Worm (Caenorhabditis elegans) whole organism, young adult: ENCODE data around the gene gcs-1.

Experiments used
- B0261.1 ChIP-seq: sonication (generic microtip); optimal IDR thresholded peaks from 2 replicates; lab custom pipeline; 2016; ENCODE audit warnings: mild to moderate bottlenecking, missing genetic modification characterization, moderate library complexity, missing compliant biosample characterization
- D2030.7 ChIP-seq: fragments of 200-800 bp; sonication (Bioruptor generic); IDR thresholded peaks from 2 replicates; pipeline ENCODE4 v1.3.6; 2022; ENCODE audit warnings: missing genetic modification reagents, missing genetic modification characterization, missing compliant biosample characterization
- F10E7.11 ChIP-seq: sonication (generic microtip); optimal IDR thresholded peaks from 2 replicates; lab custom pipeline; 2017; ENCODE audit warnings: mild to moderate bottlenecking, missing genetic modification characterization, moderate library complexity, missing compliant biosample characterization
- F22D6.2 ChIP-seq: sonication (generic microtip); optimal IDR thresholded peaks from 2 replicates; lab custom pipeline; 2016; ENCODE audit warnings: mild to moderate bottlenecking, missing genetic modification characterization, missing compliant biosample characterization
- F23B12.7 ChIP-seq: sonication (generic microtip); optimal IDR thresholded peaks from 2 replicates; lab custom pipeline; 2017; ENCODE audit warnings: missing genetic modification characterization, mild to moderate bottlenecking, missing compliant biosample characterization, antibody characterized with exemption, moderate library complexity; ENCODE audit not compliant: insufficient read depth
- F33H1.4 ChIP-seq: fragments of 200-800 bp; sonication (Bioruptor generic); IDR thresholded peaks from 2 replicates; pipeline ENCODE4 v1.3.6; 2022; ENCODE audit warnings: missing genetic modification reagents, missing genetic modification characterization, missing compliant biosample characterization
- F39B2.1 ChIP-seq: fragments of 200-800 bp; sonication (Bioruptor generic); IDR thresholded peaks from 2 replicates; pipeline ENCODE4 v1.3.6; 2022; ENCODE audit warnings: missing genetic modification reagents, missing genetic modification characterization, missing compliant biosample characterization
- F52B5.7 ChIP-seq: sonication (generic microtip); optimal IDR thresholded peaks from 2 replicates; lab custom pipeline; 2016; ENCODE audit warnings: mild to moderate bottlenecking, missing genetic modification characterization, missing compliant biosample characterization
- F57A8.1 ChIP-seq: fragments of 200-800 bp; sonication (Bioruptor generic); optimal IDR thresholded peaks from 2 replicates; lab custom pipeline; 2018; ENCODE audit warnings: mild to moderate bottlenecking, missing genetic modification characterization, moderate library complexity, missing compliant biosample characterization
- K11D2.4 ChIP-seq: fragments of 200-800 bp; sonication (Bioruptor generic); IDR thresholded peaks from 2 replicates; pipeline ENCODE4 v1.3.6; 2022; ENCODE audit warnings: missing genetic modification reagents, missing genetic modification characterization, missing compliant biosample characterization
- T07F8.4 ChIP-seq: sonication (generic microtip); optimal IDR thresholded peaks from 2 replicates; lab custom pipeline; 2016; ENCODE audit warnings: mild to moderate bottlenecking, missing genetic modification characterization, moderate library complexity, missing compliant biosample characterization
- Y53F4B.3 ChIP-seq: fragments of 200-800 bp; sonication (Bioruptor generic); IDR thresholded peaks from 2 replicates; pipeline ENCODE4 v1.3.6; 2022; ENCODE audit warnings: missing genetic modification reagents, missing genetic modification characterization, missing compliant biosample characterization
- Y53G8AR.9 ChIP-seq: fragments of 200-800 bp; sonication (Bioruptor generic); conservative IDR thresholded peaks from 2 replicates; pipeline ENCODE4 v1.3.6; 2022; ENCODE audit warnings: missing genetic modification reagents, missing genetic modification characterization, missing compliant biosample characterization
- Y56A3A.18 ChIP-seq: fragments of 200-800 bp; sonication (Bioruptor generic); IDR thresholded peaks from 2 replicates; pipeline ENCODE4 v1.3.6; 2022; ENCODE audit warnings: missing genetic modification reagents, missing genetic modification characterization, missing compliant biosample characterization
- Y67H2A.10 ChIP-seq: fragments of 200-800 bp; sonication (Bioruptor generic); conservative IDR thresholded peaks from 2 replicates; pipeline ENCODE4 v1.3.6; 2022; ENCODE audit warnings: missing genetic modification reagents, missing genetic modification characterization, missing compliant biosample characterization
- ZK185.1 ChIP-seq: sonication (generic microtip); optimal IDR thresholded peaks from 2 replicates; lab custom pipeline; 2016; ENCODE audit warnings: mild to moderate bottlenecking, missing genetic modification characterization, missing compliant biosample characterization; ENCODE audit not compliant: poor library complexity, severe bottlenecking
- atf-7 ChIP-seq: sonication (generic microtip); optimal IDR thresholded peaks from 2 replicates; lab custom pipeline; 2017; ENCODE audit warnings: mild to moderate bottlenecking, missing genetic modification characterization, missing compliant biosample characterization
- athp-1 ChIP-seq: sonication (generic microtip); optimal IDR thresholded peaks from 2 replicates; lab custom pipeline; 2017; ENCODE audit warnings: mild to moderate bottlenecking, missing genetic modification characterization, missing compliant biosample characterization
- attf-6 ChIP-seq: fragments of 200-800 bp; sonication (Bioruptor generic); IDR thresholded peaks from 2 replicates; pipeline ENCODE4 v1.3.6; 2022; ENCODE audit warnings: missing genetic modification reagents, missing genetic modification characterization, missing compliant biosample characterization
- ceh-100 ChIP-seq: fragments of 200-800 bp; sonication (Bioruptor generic); IDR thresholded peaks from 2 replicates; pipeline ENCODE4 v1.3.6; 2022; ENCODE audit warnings: missing genetic modification reagents, missing genetic modification characterization, missing compliant biosample characterization
- ceh-40 ChIP-seq: fragments of 200-800 bp; sonication (Bioruptor generic); IDR thresholded peaks from 2 replicates; pipeline ENCODE4 v1.3.6; 2022; ENCODE audit warnings: missing genetic modification characterization, missing compliant biosample characterization
- chd-7 ChIP-seq: sonication (generic microtip); optimal IDR thresholded peaks from 2 replicates; lab custom pipeline; 2016; ENCODE audit warnings: mild to moderate bottlenecking, missing genetic modification characterization, moderate library complexity, missing compliant biosample characterization
- die-1 ChIP-seq: sonication (generic microtip); optimal IDR thresholded peaks from 2 replicates; lab custom pipeline; 2016; ENCODE audit warnings: missing genotype, mild to moderate bottlenecking, missing genetic modification characterization, missing compliant biosample characterization
- egrh-3 ChIP-seq: fragments of 200-800 bp; sonication (Bioruptor generic); IDR thresholded peaks from 2 replicates; pipeline ENCODE4 v1.3.6; 2022; ENCODE audit warnings: missing genetic modification reagents, missing genetic modification characterization, missing compliant biosample characterization
- ets-4 ChIP-seq: fragments of 200-800 bp; sonication (Bioruptor generic); optimal IDR thresholded peaks from 2 replicates; lab custom pipeline; 2018; ENCODE audit warnings: mild to moderate bottlenecking, missing genetic modification characterization, missing compliant biosample characterization
- let-526 ChIP-seq: fragments of 200-800 bp; sonication (Bioruptor generic); IDR thresholded peaks from 2 replicates; pipeline ENCODE4 v1.3.6; 2022; ENCODE audit warnings: missing genetic modification reagents, missing genetic modification characterization, missing compliant biosample characterization
- let-607 ChIP-seq, 2 experiments: fragments of 200-800 bp in 1 of 2; sonication (Bioruptor generic) in 1 of 2; sonication (generic microtip) in 1 of 2; optimal IDR thresholded peaks; 2 replicates each; lab custom pipeline; 2016 to 2018; ENCODE audit warnings: mild to moderate bottlenecking in 2 of 2, missing compliant biosample characterization in 2 of 2, missing genetic modification characterization in 2 of 2, moderate library complexity in 2 of 2, missing genotype in 1 of 2
- lin-35 ChIP-seq, 3 experiments: fragments of 150-350 bp in 2 of 3; sonication (generic microtip) in 1 of 3; optimal IDR thresholded peaks; 2 replicates each; lab custom pipeline; 2014 to 2018; ENCODE audit warnings: missing biosample characterization in 3 of 3, missing genetic modification characterization in 3 of 3, missing genetic modification reagents in 3 of 3
- lin-40 ChIP-seq: sonication (generic microtip); optimal IDR thresholded peaks from 2 replicates; lab custom pipeline; 2016; ENCODE audit warnings: missing genetic modification characterization, mild to moderate bottlenecking, missing compliant biosample characterization, missing genotype, missing genetic modification reagents
- lsy-27 ChIP-seq: sonication (generic microtip); optimal IDR thresholded peaks from 2 replicates; lab custom pipeline; 2017; ENCODE audit warnings: missing genetic modification characterization, mild to moderate bottlenecking, missing compliant biosample characterization, antibody characterized with exemption, missing genotype, borderline replicate concordance; ENCODE audit not compliant: insufficient read depth
- madf-6 ChIP-seq: fragments of 200-800 bp; sonication (Bioruptor generic); IDR thresholded peaks from 2 replicates; pipeline ENCODE4 v1.3.6; 2022; ENCODE audit warnings: missing genetic modification reagents, missing genetic modification characterization, missing compliant biosample characterization
- mes-4 ChIP-seq: sonication (generic microtip); optimal IDR thresholded peaks from 2 replicates; lab custom pipeline; 2016; ENCODE audit warnings: missing genotype, missing genetic modification characterization, missing compliant biosample characterization
- nfya-1 ChIP-seq: sonication (generic microtip); optimal IDR thresholded peaks from 2 replicates; lab custom pipeline; 2017; ENCODE audit warnings: antibody characterized with exemption, missing compliant biosample characterization, missing genetic modification characterization, borderline replicate concordance; ENCODE audit not compliant: insufficient read depth
- nfya-2 ChIP-seq: fragments of 200-800 bp; sonication (Bioruptor generic); IDR thresholded peaks from 2 replicates; pipeline ENCODE4 v1.3.6; 2022; ENCODE audit warnings: missing genetic modification reagents, missing genetic modification characterization, missing compliant biosample characterization
- nfyb-1 ChIP-seq: fragments of 200-800 bp; sonication (Bioruptor generic); IDR thresholded peaks from 2 replicates; pipeline ENCODE4 v1.3.6; 2022; ENCODE audit warnings: missing genetic modification reagents, missing genetic modification characterization, missing compliant biosample characterization
- nhr-120 ChIP-seq: fragments of 200-800 bp; sonication (Bioruptor generic); IDR thresholded peaks from 2 replicates; pipeline ENCODE4 v1.3.6; 2022; ENCODE audit warnings: missing genetic modification characterization, missing compliant biosample characterization
- nhr-179 ChIP-seq: sonication (generic microtip); optimal IDR thresholded peaks from 2 replicates; lab custom pipeline; 2016; ENCODE audit warnings: mild to moderate bottlenecking, missing genetic modification characterization, missing compliant biosample characterization
- nhr-27 ChIP-seq: fragments of 200-800 bp; sonication (Bioruptor generic); optimal IDR thresholded peaks from 2 replicates; lab custom pipeline; 2018; ENCODE audit warnings: mild to moderate bottlenecking, missing genetic modification characterization, moderate library complexity, missing compliant biosample characterization
- snpc-1.3 ChIP-seq: sonication (generic microtip); optimal IDR thresholded peaks from 2 replicates; lab custom pipeline; 2017; ENCODE audit warnings: missing genetic modification characterization, mild to moderate bottlenecking, missing compliant biosample characterization, antibody characterized with exemption, moderate library complexity, missing genotype, missing genetic modification reagents; ENCODE audit not compliant: insufficient read depth
- sptf-2 ChIP-seq: fragments of 200-800 bp; sonication (Bioruptor generic); optimal IDR thresholded peaks from 2 replicates; lab custom pipeline; 2018; ENCODE audit warnings: mild to moderate bottlenecking, missing genetic modification characterization, missing compliant biosample characterization
- tlf-1 ChIP-seq: fragments of 200-800 bp; sonication (Bioruptor generic); optimal IDR thresholded peaks from 2 replicates; lab custom pipeline; 2018; ENCODE audit warnings: mild to moderate bottlenecking, missing genetic modification characterization, missing compliant biosample characterization
- zfh-2 ChIP-seq: fragments of 200-800 bp; sonication (Bioruptor generic); conservative IDR thresholded peaks from 2 replicates; pipeline ENCODE4 v1.3.6; 2022; ENCODE audit warnings: missing genetic modification reagents, missing genetic modification characterization, missing compliant biosample characterization
- ztf-18 ChIP-seq: sonication (generic microtip); optimal IDR thresholded peaks from 2 replicates; lab custom pipeline; 2016; ENCODE audit warnings: missing genotype, mild to moderate bottlenecking, missing genetic modification characterization, missing compliant biosample characterization
- ztf-25 ChIP-seq: fragments of 200-800 bp; sonication (Bioruptor generic); IDR thresholded peaks from 2 replicates; pipeline ENCODE4 v1.3.6; 2022; ENCODE audit warnings: missing genetic modification reagents, missing genetic modification characterization, missing compliant biosample characterization
- ztf-28 ChIP-seq: fragments of 200-800 bp; sonication (Bioruptor generic); IDR thresholded peaks from 2 replicates; pipeline ENCODE4 v1.3.6; 2022; ENCODE audit warnings: missing genetic modification reagents, missing genetic modification characterization, missing compliant biosample characterization
- ztf-3 ChIP-seq: fragments of 200-800 bp; sonication (Bioruptor generic); optimal IDR thresholded peaks from 2 replicates; lab custom pipeline; 2018; ENCODE audit warnings: mild to moderate bottlenecking, missing genetic modification characterization, missing compliant biosample characterization
- ztf-6 ChIP-seq: fragments of 200-800 bp; sonication (Bioruptor generic); IDR thresholded peaks from 2 replicates; pipeline ENCODE4 v1.3.6; 2022; ENCODE audit warnings: missing genetic modification reagents, missing genetic modification characterization, missing compliant biosample characterization

gcs-1 gene

DNA sequence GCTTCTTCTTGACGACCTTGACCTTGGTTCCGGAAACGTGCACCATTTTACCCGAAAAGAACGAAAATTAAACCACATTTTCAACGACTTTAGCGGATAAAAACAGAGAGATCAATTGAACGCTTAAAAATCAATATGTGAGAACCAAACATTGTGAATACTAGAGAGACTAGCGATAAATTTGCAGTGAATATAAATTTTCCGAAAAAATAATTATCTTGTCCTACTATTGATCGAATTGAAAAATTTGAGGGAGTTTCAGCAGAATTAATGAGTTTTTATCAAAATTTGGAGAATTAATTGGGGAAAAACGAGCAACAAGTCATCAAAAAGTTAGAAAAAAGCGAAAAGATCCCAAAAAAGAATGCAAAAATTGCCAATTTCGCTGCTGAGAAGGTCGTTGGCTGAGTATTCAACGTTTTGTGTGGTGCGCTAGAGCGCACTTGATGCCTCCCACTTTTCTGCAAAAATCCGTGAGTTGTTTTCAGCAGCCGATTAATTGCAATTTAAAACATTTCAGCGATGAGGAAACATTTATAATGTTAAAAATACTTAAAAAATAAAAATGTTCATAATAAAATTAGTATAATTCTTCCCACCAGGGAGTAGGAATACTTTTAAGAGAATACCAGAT, 19.1 kb upstream of the gcs-1 start, which contains the start of gene rpl-32 (continued):
- TF ChIP-seq chd-7 (tag; lab: Kevin White, UChicago) (no peak), tlf-1 (GFP tag; lab: Kevin White, UChicago) (peak; percentile 45), ceh-100 (GFP tag; lab: Robert Waterston, UW) (no peak), ztf-28 (no peak), zfh-2 (GFP tag; lab: Robert Waterston, UW) (no peak), mes-4 (tag; lab: Kevin White, UChicago) (no peak), nfya-1 (tag; lab: Kevin White, UChicago) (no peak), lsy-27 (no peak), ztf-6 (no peak), die-1 (tag; lab: Kevin White, UChicago) (no peak), K11D2.4 (no peak; the same call in 1 of the 2 replicates), T07F8.4 (tag; lab: Kevin White, UChicago) (no peak), F33H1.4 (peak; percentile 52), athp-1 (tag; lab: Kevin White, UChicago) (no peak), ets-4 (GFP tag; lab: Kevin White, UChicago) (no peak), ztf-25 (GFP tag; lab: Robert Waterston, UW) (no peak), lin-35 (GFP tag; optimal IDR thresholded peaks at IDR 0.05; lab: Kevin White, UChicago) (peak in 1 of 3 experiments; percentile 55), sptf-2 (no peak), attf-6 (GFP tag; lab: Robert Waterston, UW) (no peak), madf-6 (GFP tag; lab: Robert Waterston, UW) (peak; percentile 63; the same call in 1 of the 2 replicates), atf-7 (tag; lab: Kevin White, UChicago) (no peak), lin-40 (tag; lab: Kevin White, UChicago) (peak; percentile 61), ztf-3 (GFP tag; lab: Kevin White, UChicago) (no peak), nfya-2 (GFP tag; lab: Robert Waterston, UW) (no peak), ztf-18 (tag; lab: Kevin White, UChicago) (no peak), F57A8.1 (GFP tag; lab: Kevin White, UChicago) (no peak), nhr-27 (tag; lab: Kevin White, UChicago) (no peak), Y56A3A.18 (GFP tag; lab: Robert Waterston, UW) (no peak), D2030.7 (GFP tag; lab: Robert Waterston, UW) (peak; percentile 77), F23B12.7 (tag; lab: Kevin White, UChicago) (peak; percentile 66), F22D6.2 (tag; lab: Kevin White, UChicago) (no peak), ZK185.1 (tag; lab: Kevin White, UChicago) (peak; percentile 26), F39B2.1 (GFP tag; lab: Robert Waterston, UW) (no peak), nfyb-1 (GFP tag; lab: Robert Waterston, UW) (0 out of 2 replicates have a peak, but pooled peaks have one; percentile 46), F10E7.11 (tag; lab: Kevin White, UChicago) (no peak), nhr-120 (no peak), egrh-3 (GFP tag; lab: Robert Waterston, UW) (0 out of 2 replicates have a peak, but pooled peaks have one; percentile 6), let-526 (GFP tag; lab: Robert Waterston, UW) (no peak), B0261.1 (tag; lab: Kevin White, UChicago) (no peak), let-607 (tag; optimal IDR thresholded peaks at IDR 0.05; lab: Kevin White, UChicago) (peak in 1 of 2 experiments; percentile 54), ceh-40 (GFP tag; lab: Robert Waterston, UW) (no peak), Y67H2A.10 (GFP tag; lab: Robert Waterston, UW) (no peak), Y53G8AR.9 (no peak), nhr-179 (no peak), snpc-1.3 (tag; lab: Kevin White, UChicago) (peak; percentile 71), Y53F4B.3 (GFP tag; lab: Robert Waterston, UW) (no peak), F52B5.7 (no peak)
